Worm (Caenorhabditis elegans): Measurements from ENCODE around the gene F36A4.3.

The F36A4.3 gene

ce11 chrIV:4294552-4294951 is 25.1 kb downstream of the F36A4.3 start, which contains the start of gene F15E6.3 (continued):
- TF ChIP-seq F49E8.2 (tag; optimal IDR thresholded peaks at IDR 0.05; ENCODE audit: borderline replicate concordance): no peak
- no peak for TF ChIP-seq tra-1 (GFP tag; IDR thresholded peaks at IDR 0.05)
- no peak for TF ChIP-seq snpc-1.2 (GFP tag; IDR thresholded peaks at IDR 0.05)
- peak; percentile 29 for TF ChIP-seq mxl-3 (GFP tag; optimal IDR thresholded peaks at IDR 0.05)
- no peak for TF ChIP-seq daf-8 (GFP tag; IDR thresholded peaks at IDR 0.05)
- peak; percentile 26 for TF ChIP-seq duxl-1 (tag; optimal IDR thresholded peaks at IDR 0.05; ENCODE audit: poor library complexity)
- TF ChIP-seq madf-5 (GFP tag; IDR thresholded peaks at IDR 0.05): no peak
- no peak for TF ChIP-seq hmg-1.1 (GFP tag; IDR thresholded peaks at IDR 0.05)
- no peak for TF ChIP-seq F44E2.7 (GFP tag; IDR thresholded peaks at IDR 0.05)
- TF ChIP-seq nhr-48 (tag; optimal IDR thresholded peaks at IDR 0.05): peak; percentile 79
- TF ChIP-seq daf-19 (GFP tag; conservative IDR thresholded peaks at IDR 0.05): no peak
- no peak for TF ChIP-seq sdz-12 (GFP tag; optimal IDR thresholded peaks at IDR 0.05)
- TF ChIP-seq nhr-237 (tag; optimal IDR thresholded peaks at IDR 0.05): no peak
- no peak for TF ChIP-seq fos-1 (tag; optimal IDR thresholded peaks at IDR 0.05)
- TF ChIP-seq egl-43 (GFP tag; IDR thresholded peaks at IDR 0.05): no peak
- no peak for TF ChIP-seq Y105C5A.15 (GFP tag; IDR thresholded peaks at IDR 0.05)
- TF ChIP-seq nhr-11 (tag; optimal IDR thresholded peaks at IDR 0.05): peak; percentile 34
- no peak for TF ChIP-seq ceh-32 (tag; optimal IDR thresholded peaks at IDR 0.05; ENCODE audit: poor library complexity)
- TF ChIP-seq nhr-76 (tag; optimal IDR thresholded peaks at IDR 0.05): no peak
- TF ChIP-seq hlh-11 (tag; optimal IDR thresholded peaks at IDR 0.05): peak; percentile 76
- TF ChIP-seq lin-39 (tag; optimal IDR thresholded peaks at IDR 0.05): no peak
- no peak for TF ChIP-seq ZK337.2 (GFP tag; IDR thresholded peaks at IDR 0.05)
- TF ChIP-seq zfp-3 (GFP tag; conservative IDR thresholded peaks at IDR 0.05): no peak
- no peak for TF ChIP-seq lin-13 (GFP tag; optimal IDR thresholded peaks at IDR 0.05)
- TF ChIP-seq dmd-6 (GFP tag; IDR thresholded peaks at IDR 0.05): peak; percentile 74
- TF ChIP-seq mdl-1 (tag; optimal IDR thresholded peaks at IDR 0.05): peak; percentile 32 to 62
- no peak for TF ChIP-seq php-3 (GFP tag; IDR thresholded peaks at IDR 0.05)
- TF ChIP-seq nhr-10 (tag; optimal IDR thresholded peaks at IDR 0.05): no peak

ce11 chrIV:4298983-4299382 is 29.6 kb downstream of the F36A4.3 start, which contains the start of gene F15E6.9:
TSS of gene F15E6.9 (minus strand) at chrIV:4299083.
- TF ChIP-seq F10B5.3 (tag; optimal IDR thresholded peaks at IDR 0.05): no peak
- no peak for TF ChIP-seq attf-4 (tag; optimal IDR thresholded peaks at IDR 0.05)
- no peak for TF ChIP-seq egl-27 (tag; optimal IDR thresholded peaks at IDR 0.05)
- no peak for TF ChIP-seq mxl-2 (GFP tag; conservative IDR thresholded peaks at IDR 0.05)
- no peak for TF ChIP-seq F37D6.2 (tag; optimal IDR thresholded peaks at IDR 0.05)
- no peak for TF ChIP-seq mep-1 (tag; optimal IDR thresholded peaks at IDR 0.05)
- TF ChIP-seq ztf-11 (tag; optimal IDR thresholded peaks at IDR 0.05): no peak
- TF ChIP-seq nhr-77 (tag; optimal IDR thresholded peaks at IDR 0.05): no peak
- TF ChIP-seq nhr-25 (tag; optimal IDR thresholded peaks at IDR 0.05; ENCODE audit: borderline replicate concordance, insufficient read depth): no peak
- TF ChIP-seq zfp-3 (GFP tag; conservative IDR thresholded peaks at IDR 0.05): no peak
- no peak for TF ChIP-seq hmg-1.1 (GFP tag; IDR thresholded peaks at IDR 0.05)
- no peak for TF ChIP-seq sdz-12 (GFP tag; optimal IDR thresholded peaks at IDR 0.05)
- no peak for TF ChIP-seq nhr-237 (tag; optimal IDR thresholded peaks at IDR 0.05)

- TF ChIP-seq mxl-2 (GFP tag; conservative IDR thresholded peaks at IDR 0.05) (no peak), dmd-8 (GFP tag; IDR thresholded peaks at IDR 0.05) (no peak), mxl-3 (GFP tag; optimal IDR thresholded peaks at IDR 0.05) (peak; percentile 30), T26A8.4 (GFP tag; IDR thresholded peaks at IDR 0.05) (peak; percentile 64), aha-1 (tag) (peak; percentile 79), set-16 (GFP tag; IDR thresholded peaks at IDR 0.05) (peak; percentile 34; the same call in 1 of the 2 replicates), daf-19 (GFP tag; conservative IDR thresholded peaks at IDR 0.05) (no peak), ceh-82 (tag; optimal IDR thresholded peaks at IDR 0.05) (no peak), mdt-29 (GFP tag; IDR thresholded peaks at IDR 0.05) (no peak), nhr-48 (tag; optimal IDR thresholded peaks at IDR 0.05) (peak; percentile 51), hlh-11 (tag; optimal IDR thresholded peaks at IDR 0.05) (peak; percentile 67), hlh-30 (tag; optimal IDR thresholded peaks at IDR 0.05; ENCODE audit: insufficient read depth) (no peak)
These were observed 30.6 kb downstream of the F36A4.3 start for ce11 chrIV:4299994-4300393.
